Fruit fly (Drosophila melanogaster) whole organism, wandering third instar larva: ENCODE data around the gene Sik2.

Experiments
- CrebA ChIP-seq: fragments of 200-800 bp; sonication (Bioruptor generic); optimal IDR thresholded peaks from 2 replicates; lab custom pipeline; 2016; ENCODE audit warnings: missing biosample characterization, mild to moderate bottlenecking, missing genetic modification characterization, borderline replicate concordance
- Dfd ChIP-seq: fragments of >200 bp; optimal IDR thresholded peaks from 2 replicates; lab custom pipeline; 2017; ENCODE audit warnings: missing biosample characterization, missing genetic modification characterization
- Mio ChIP-seq: sonication (Bioruptor generic); optimal IDR thresholded peaks from 2 replicates; lab custom pipeline; 2016; ENCODE audit warnings: missing biosample characterization, missing genetic modification characterization
- OdsH ChIP-seq: fragments of 200-800 bp; sonication (Bioruptor generic); optimal IDR thresholded peaks from 2 replicates; lab custom pipeline; 2016; ENCODE audit warnings: missing biosample characterization, mild to moderate bottlenecking, missing genetic modification characterization
- Vsx2 ChIP-seq: fragments of 200-300, 225-300 bp; sonication (Bioruptor generic); optimal IDR thresholded peaks from 2 replicates; lab custom pipeline; 2018; ENCODE audit warnings: missing biosample characterization, missing genetic modification characterization; ENCODE audit not compliant: partially characterized antibody
- jim ChIP-seq: fragments of 175-275, 200-325 bp; sonication (Bioruptor generic); optimal IDR thresholded peaks from 2 replicates; lab custom pipeline; 2016; ENCODE audit warnings: missing biosample characterization, mild to moderate bottlenecking, missing genetic modification characterization
- psq ChIP-seq: fragments of 200-800 bp; sonication (Bioruptor generic); optimal IDR thresholded peaks from 3 replicates; lab custom pipeline; 2017; ENCODE audit warnings: missing biosample characterization, mild to moderate bottlenecking, missing genetic modification characterization, moderate library complexity

DNA sequence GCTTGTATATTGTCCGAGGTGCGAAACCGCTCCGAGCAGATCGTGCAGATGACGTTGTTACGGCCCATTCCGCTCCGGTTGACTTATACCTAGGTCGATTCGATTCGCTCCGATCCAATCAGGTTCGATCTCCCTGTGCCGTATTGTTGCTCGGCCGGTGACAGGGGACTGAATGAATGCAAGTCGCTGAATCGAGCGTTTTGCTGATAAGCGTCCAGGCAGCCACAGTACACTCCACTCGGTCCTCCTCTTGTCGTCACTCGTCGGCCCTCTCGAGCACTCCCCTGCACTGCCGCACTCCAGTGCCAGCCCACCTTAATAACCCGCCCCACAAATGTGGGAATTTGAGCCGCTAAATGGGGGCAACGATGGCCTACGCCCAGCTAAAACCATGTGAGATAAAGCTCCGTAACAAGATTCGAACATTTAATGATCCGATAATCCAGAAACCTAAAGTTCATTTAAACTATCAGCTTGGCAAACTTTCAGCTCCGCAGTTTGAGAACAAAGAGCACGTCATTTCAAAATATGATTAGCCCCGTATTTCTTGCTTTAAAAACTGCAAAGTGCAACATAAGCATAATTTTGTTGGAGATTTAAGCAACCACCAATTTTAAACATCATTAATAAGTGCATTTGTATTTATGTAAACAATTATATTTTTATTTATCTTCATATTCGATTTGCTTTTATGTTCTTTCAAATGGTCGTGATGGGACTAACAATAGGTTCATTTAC, 17.9 kb downstream of the Sik2 start, which contains the start of gene CG4325:
- TF ChIP-seq CrebA (GFP tag; lab: Kevin White, UChicago) (no peak), Dfd (GFP tag; lab: Kevin White, UChicago) (no peak), Mio (GFP tag; lab: Kevin White, UChicago) (no peak), psq (no peak), jim (GFP tag; lab: Kevin White, UChicago) (no peak), OdsH (no peak), Vsx2 (GFP tag; lab: Kevin White, UChicago) (no peak)
